Worm (Caenorhabditis elegans) whole organism, early embryonic: ENCODE results near the gene cul-2.

Source experiments
- F13C5.2 ChIP-seq: sonication (generic microtip); optimal IDR thresholded peaks from 2 replicates; lab custom pipeline; 2017; ENCODE audit warnings: mild to moderate bottlenecking, missing genetic modification characterization, inconsistent platforms, missing compliant biosample characterization
- ama-1 ChIP-seq: fragments of 150-350 bp; optimal IDR thresholded peaks from 2 replicates; lab custom pipeline; 2014
- ceh-13 ChIP-seq: fragments of 200-800 bp; sonication (Bioruptor generic); optimal IDR thresholded peaks from 2 replicates; lab custom pipeline; 2018; ENCODE audit warnings: mild to moderate bottlenecking, missing genetic modification characterization, missing compliant biosample characterization
- ceh-36 ChIP-seq: sonication (generic microtip); optimal IDR thresholded peaks from 2 replicates; lab custom pipeline; 2016; ENCODE audit warnings: missing genetic modification characterization, inconsistent platforms, missing compliant biosample characterization
- flt-1 ChIP-seq: fragments of 200-800 bp; sonication (Bioruptor generic); IDR thresholded peaks from 2 replicates; pipeline ENCODE4 v1.3.6; 2022; ENCODE audit warnings: missing genetic modification characterization, missing compliant biosample characterization
- hmbx-1 ChIP-seq: sonication (generic microtip); optimal IDR thresholded peaks from 2 replicates; lab custom pipeline; 2016; ENCODE audit warnings: mild to moderate bottlenecking, missing genetic modification characterization, missing compliant biosample characterization
- pes-1 ChIP-seq: fragments of 200-800 bp; sonication (Bioruptor generic); IDR thresholded peaks from 2 replicates; pipeline ENCODE4 v1.3.6; 2022; ENCODE audit warnings: missing genetic modification reagents, missing genetic modification characterization, missing compliant biosample characterization
- tbx-11 ChIP-seq: fragments of 200-800 bp; sonication (Bioruptor generic); IDR thresholded peaks from 2 replicates; pipeline ENCODE4 v1.3.6; 2022; ENCODE audit warnings: missing genetic modification characterization, missing compliant biosample characterization

ce11 chrIII:13713807-13714206 lies 26.7 kb downstream of the cul-2 start:
- TF ChIP-seq ama-1 (no peak), F13C5.2 (tag; lab: Kevin White, UChicago) (no peak), flt-1 (GFP tag; lab: Robert Waterston, UW) (peak; percentile 26; the same call in 1 of the 2 replicates), tbx-11 (GFP tag; lab: Robert Waterston, UW) (no peak), ceh-13 (no peak), hmbx-1 (tag; lab: Kevin White, UChicago) (no peak), ceh-36 (tag; lab: Kevin White, UChicago) (no peak), pes-1 (no peak)
